Fruit fly (Drosophila melanogaster) whole organism, pupa: ENCODE data around the gene Spn28Da.
A peak's percentile ranks its signal among the peaks of the same experiment; 100 is the strongest.

ENCODE experiments used
- CG10348 ChIP-seq: fragments of 200-800 bp; sonication (Bioruptor generic); IDR thresholded peaks from 2 replicates; pipeline ENCODE4 v1.3.6; 2022; ENCODE audit warnings: missing biosample characterization, missing genetic modification characterization
- CG12605 ChIP-seq: fragments of 200-800 bp; sonication (Bioruptor generic); IDR thresholded peaks from 2 replicates; pipeline ENCODE4 v1.3.6; 2022; ENCODE audit warnings: missing biosample characterization, missing genetic modification characterization
- CG13204 ChIP-seq: fragments of 200-800 bp; sonication (Bioruptor generic); optimal IDR thresholded peaks from 2 replicates; lab custom pipeline; 2018; ENCODE audit warnings: missing biosample characterization, mild to moderate bottlenecking, missing genetic modification characterization, moderate library complexity
- CG14655 ChIP-seq: fragments of 200-800 bp; sonication (Bioruptor generic); optimal IDR thresholded peaks from 3 replicates; lab custom pipeline; 2017; ENCODE audit warnings: mild to moderate bottlenecking, missing biosample characterization, missing genetic modification reagents, missing genetic modification characterization
- CG15710 ChIP-seq: fragments of 200-800 bp; sonication (Bioruptor generic); optimal IDR thresholded peaks from 2 replicates; lab custom pipeline; 2018; ENCODE audit warnings: missing biosample characterization, mild to moderate bottlenecking, missing genetic modification characterization, moderate library complexity
- CG17806 ChIP-seq: fragments of 200-800 bp; sonication (Bioruptor generic); optimal IDR thresholded peaks from 2 replicates; lab custom pipeline; 2018; ENCODE audit warnings: missing biosample characterization, mild to moderate bottlenecking, missing genetic modification characterization, moderate library complexity
- CG32121 ChIP-seq: fragments of 200-800 bp; sonication (Bioruptor generic); IDR thresholded peaks from 2 replicates; pipeline ENCODE4 v1.3.6; 2022; ENCODE audit warnings: missing biosample characterization, missing genetic modification characterization
- CG34367 ChIP-seq: fragments of 200-800 bp; sonication (Bioruptor generic); optimal IDR thresholded peaks from 2 replicates; lab custom pipeline; 2018; ENCODE audit warnings: missing biosample characterization, mild to moderate bottlenecking, missing genetic modification characterization
- CG4496 ChIP-seq: fragments of 200-800 bp; sonication (Bioruptor generic); IDR thresholded peaks from 3 replicates; pipeline ENCODE4 v1.3.6; 2022; ENCODE audit warnings: missing biosample characterization, missing genetic modification characterization
- CG8159 ChIP-seq: fragments of 200-800 bp; sonication (Bioruptor generic); optimal IDR thresholded peaks from 3 replicates; lab custom pipeline; 2018; ENCODE audit warnings: missing biosample characterization, mild to moderate bottlenecking, missing genetic modification characterization, moderate library complexity
- CG8301 ChIP-seq: fragments of 200-800 bp; sonication (Bioruptor generic); optimal IDR thresholded peaks from 2 replicates; lab custom pipeline; 2018; ENCODE audit warnings: missing biosample characterization, mild to moderate bottlenecking, missing genetic modification characterization
- CG9948 ChIP-seq: fragments of 200-800 bp; sonication (Bioruptor generic); optimal IDR thresholded peaks from 2 replicates; lab custom pipeline; 2018; ENCODE audit warnings: missing biosample characterization, mild to moderate bottlenecking, missing genetic modification characterization, moderate library complexity
- D1 ChIP-seq: fragments of 200-800 bp; sonication (Bioruptor generic); optimal IDR thresholded peaks from 2 replicates; lab custom pipeline; 2018; ENCODE audit warnings: missing biosample characterization, mild to moderate bottlenecking, missing genetic modification characterization, moderate library complexity
- EcR ChIP-seq: fragments of 200-800 bp; sonication (Bioruptor generic); optimal IDR thresholded peaks from 3 replicates; lab custom pipeline; 2019; ENCODE audit warnings: missing biosample characterization, missing genetic modification characterization, mild to moderate bottlenecking, moderate library complexity, missing genetic modification reagents
- Ets98B ChIP-seq: fragments of 200-800 bp; sonication (Bioruptor generic); IDR thresholded peaks from 2 replicates; pipeline ENCODE4 v1.3.6; 2022; ENCODE audit warnings: missing biosample characterization, missing genetic modification characterization
- Pif1A ChIP-seq: fragments of 200-800 bp; sonication (Bioruptor generic); optimal IDR thresholded peaks from 3 replicates; lab custom pipeline; 2016; ENCODE audit warnings: missing biosample characterization, missing genetic modification characterization
- Pif1B ChIP-seq: fragments of 200-800 bp; sonication (Bioruptor generic); optimal IDR thresholded peaks from 3 replicates; lab custom pipeline; 2016; ENCODE audit warnings: missing biosample characterization, missing genetic modification characterization
- Snoo ChIP-seq: fragments of 200-800 bp; sonication (Bioruptor generic); optimal IDR thresholded peaks from 3 replicates; lab custom pipeline; 2017; ENCODE audit warnings: missing biosample characterization, mild to moderate bottlenecking, missing genetic modification characterization, inconsistent platforms
- fd96Ca ChIP-seq: fragments of 200-800 bp; sonication (Bioruptor generic); IDR thresholded peaks from 3 replicates; pipeline ENCODE4 v1.3.6; 2022; ENCODE audit warnings: missing biosample characterization, missing genetic modification characterization
- gl ChIP-seq: fragments of 200-800 bp; sonication (Bioruptor generic); optimal IDR thresholded peaks from 2 replicates; lab custom pipeline; 2018; ENCODE audit warnings: missing biosample characterization, mild to moderate bottlenecking, missing genetic modification characterization
- rn ChIP-seq: fragments of 200-800 bp; sonication (Bioruptor generic); IDR thresholded peaks from 2 replicates; pipeline ENCODE4 v1.3.6; 2022; ENCODE audit warnings: missing biosample characterization, missing genetic modification characterization

Spn28Da gene

dm6 chr2L:7889029-7889428 lies at the start of gene Spn28Da:
TSS of gene Spn28Da (minus strand) at chr2L:7889129.
- TF ChIP-seq CG12605 (GFP tag; lab: Robert Waterston, UW) (no peak), fd96Ca (GFP tag; lab: Robert Waterston, UW) (no peak), Snoo (tag; lab: Kevin White, UChicago) (no peak), D1 (tag; lab: Kevin White, UChicago) (no peak), CG17806 (no peak), CG13204 (GFP tag; lab: Kevin White, UChicago) (no peak)

- TF ChIP-seq Pif1B (GFP tag; lab: Kevin White, UChicago) (no peak), CG4496 (peak; percentile 54; the same call in 2 of the 3 replicates), Ets98B (GFP tag; lab: Robert Waterston, UW) (peak; percentile 39; the same call in 1 of the 2 replicates), CG8301 (tag; lab: Kevin White, UChicago) (peak; percentile 67), CG14655 (peak; percentile 43), fd96Ca (GFP tag; lab: Robert Waterston, UW) (no peak), CG15710 (no peak), CG13204 (GFP tag; lab: Kevin White, UChicago) (no peak), rn (GFP tag; lab: Robert Waterston, UW) (no peak), D1 (tag; lab: Kevin White, UChicago) (no peak), Pif1A (GFP tag; lab: Kevin White, UChicago) (no peak), CG12605 (GFP tag; lab: Robert Waterston, UW) (peak; percentile 29; the same call in 1 of the 2 replicates), EcR (no peak), CG17806 (no peak), CG9948 (tag; lab: Kevin White, UChicago) (peak; percentile 10), CG10348 (no peak), gl (tag; lab: Kevin White, UChicago) (no peak), Snoo (tag; lab: Kevin White, UChicago) (no peak), CG34367 (tag; lab: Kevin White, UChicago) (no peak), CG32121 (GFP tag; lab: Robert Waterston, UW) (peak; percentile 76), CG8159 (tag; lab: Kevin White, UChicago) (no peak)
Observed at dm6 chr2L:7938488-7938887, 49.6 kb upstream of the Spn28Da start.

- TF ChIP-seq CG8159 (tag; lab: Kevin White, UChicago) (no peak), CG10348 (no peak), CG15710 (no peak), EcR (no peak), CG32121 (GFP tag; lab: Robert Waterston, UW) (no peak), Pif1B (GFP tag; lab: Kevin White, UChicago) (no peak), CG14655 (no peak), rn (GFP tag; lab: Robert Waterston, UW) (no peak), CG13204 (GFP tag; lab: Kevin White, UChicago) (no peak), CG8301 (tag; lab: Kevin White, UChicago) (no peak), gl (tag; lab: Kevin White, UChicago) (no peak), Ets98B (GFP tag; lab: Robert Waterston, UW) (no peak), CG12605 (GFP tag; lab: Robert Waterston, UW) (no peak), D1 (tag; lab: Kevin White, UChicago) (no peak), CG34367 (tag; lab: Kevin White, UChicago) (no peak), CG17806 (no peak)
- TF ChIP-seq, all 21 proteins: peak for 0
Observed at dm6 chr2L:7936391-7936790, 47.5 kb upstream of the Spn28Da start.

dm6 chr2L:7933186-7933585 lies 44.3 kb upstream of the Spn28Da start:
- no peak for TF ChIP-seq CG9948 (tag; lab: Kevin White, UChicago)
- no peak for TF ChIP-seq CG4496
- no peak for TF ChIP-seq gl (tag; lab: Kevin White, UChicago)
- no peak for TF ChIP-seq CG12605 (GFP tag; lab: Robert Waterston, UW)
- no peak for TF ChIP-seq CG17806
- no peak for TF ChIP-seq CG13204 (GFP tag; lab: Kevin White, UChicago)
- TF ChIP-seq CG10348: no peak
- TF ChIP-seq Pif1B (GFP tag; lab: Kevin White, UChicago): no peak
- TF ChIP-seq fd96Ca (GFP tag; lab: Robert Waterston, UW): no peak
- TF ChIP-seq CG8301 (tag; lab: Kevin White, UChicago): no peak
- TF ChIP-seq CG8159 (tag; lab: Kevin White, UChicago): no peak
- no peak for TF ChIP-seq EcR
- TF ChIP-seq CG15710: no peak
- no peak for TF ChIP-seq Pif1A (GFP tag; lab: Kevin White, UChicago)
- TF ChIP-seq D1 (tag; lab: Kevin White, UChicago): no peak
- TF ChIP-seq CG34367 (tag; lab: Kevin White, UChicago): no peak

dm6 chr2L:7932091-7932769 lies 43.3 kb upstream of the Spn28Da start:
- TF ChIP-seq CG8301 (tag; lab: Kevin White, UChicago): peak; percentile 9
- no peak for TF ChIP-seq Pif1A (GFP tag; lab: Kevin White, UChicago)
- peak; percentile 69 for TF ChIP-seq CG8159 (tag; lab: Kevin White, UChicago)
- peak; percentile 48; the same call in 2 of the 3 replicates for TF ChIP-seq fd96Ca (GFP tag; lab: Robert Waterston, UW)
- TF ChIP-seq CG12605 (GFP tag; lab: Robert Waterston, UW): no peak
- no peak for TF ChIP-seq CG13204 (GFP tag; lab: Kevin White, UChicago)
- no peak for TF ChIP-seq Snoo (tag; lab: Kevin White, UChicago)
- TF ChIP-seq CG10348: 0 out of 2 replicates have a peak, but pooled peaks have one; percentile 35
- no peak for TF ChIP-seq rn (GFP tag; lab: Robert Waterston, UW)
- TF ChIP-seq CG34367 (tag; lab: Kevin White, UChicago): no peak
- peak; percentile 68 for TF ChIP-seq CG32121 (GFP tag; lab: Robert Waterston, UW)
- TF ChIP-seq Ets98B (GFP tag; lab: Robert Waterston, UW): peak; percentile 41; the same call in 1 of the 2 replicates
- TF ChIP-seq CG9948 (tag; lab: Kevin White, UChicago): peak; percentile 40
- peak; percentile 40 for TF ChIP-seq CG15710
- TF ChIP-seq Pif1B (GFP tag; lab: Kevin White, UChicago): peak; percentile 16
- peak; percentile 34 for TF ChIP-seq CG14655
- TF ChIP-seq CG17806: peak; percentile 42
- TF ChIP-seq CG4496: 0 out of 3 replicates have a peak, but pooled peaks have one; percentile 15
- TF ChIP-seq D1 (tag; lab: Kevin White, UChicago): no peak
